Fruit fly (Drosophila melanogaster) whole organism, embryonic: ENCODE results near the gene Fkbp59.

ENCODE experiments used
- Asciz ChIP-seq: fragments of 200-800 bp; sonication (Bioruptor generic); optimal IDR thresholded peaks from 2 replicates; lab custom pipeline; 2017; ENCODE audit warnings: missing biosample characterization, mild to moderate bottlenecking, missing genetic modification characterization, missing genetic modification reagents
- B-H2 ChIP-seq: fragments of 200-800 bp; sonication (Bioruptor generic); optimal IDR thresholded peaks from 2 replicates; lab custom pipeline; 2018; ENCODE audit warnings: missing biosample characterization, mild to moderate bottlenecking, missing genetic modification characterization
- Bdp1 ChIP-seq: fragments of 200-800 bp; sonication (Bioruptor generic); optimal IDR thresholded peaks from 3 replicates; lab custom pipeline; 2016; ENCODE audit warnings: missing biosample characterization, missing genetic modification characterization
- CG10209 ChIP-seq: fragments of 200-800 bp; sonication (Bioruptor generic); optimal IDR thresholded peaks from 3 replicates; lab custom pipeline; 2017; ENCODE audit warnings: missing biosample characterization, mild to moderate bottlenecking, missing genetic modification characterization, missing genetic modification reagents
- CG11247 ChIP-seq: fragments of 200-800 bp; sonication (Bioruptor generic); IDR thresholded peaks from 2 replicates; pipeline ENCODE4 v1.3.6; 2022; ENCODE audit warnings: missing biosample characterization, missing genetic modification characterization
- CG11456 ChIP-seq: fragments of 200-800 bp; sonication (Bioruptor generic); IDR thresholded peaks from 3 replicates; pipeline ENCODE4 v1.3.6; 2022; ENCODE audit warnings: missing biosample characterization, missing genetic modification characterization
- CG12391 ChIP-seq: fragments of 200-800 bp; sonication (Bioruptor generic); optimal IDR thresholded peaks from 3 replicates; lab custom pipeline; 2018; ENCODE audit warnings: missing biosample characterization, mild to moderate bottlenecking, missing genetic modification characterization, moderate library complexity
- CG12744 ChIP-seq: fragments of 200-800 bp; sonication (Bioruptor generic); optimal IDR thresholded peaks from 2 replicates; lab custom pipeline; 2016; ENCODE audit warnings: missing biosample characterization, missing genetic modification characterization
- CG13424 ChIP-seq: fragments of 200-800 bp; sonication (Bioruptor generic); optimal IDR thresholded peaks from 2 replicates; lab custom pipeline; 2019; ENCODE audit warnings: missing biosample characterization, mild to moderate bottlenecking, missing genetic modification characterization, moderate library complexity
- CG1529 ChIP-seq: fragments of 200-800 bp; sonication (Bioruptor generic); optimal IDR thresholded peaks from 3 replicates; lab custom pipeline; 2018; ENCODE audit warnings: missing biosample characterization, missing genetic modification characterization
- CG18476 ChIP-seq: fragments of 200-800 bp; sonication (Bioruptor generic); optimal IDR thresholded peaks from 2 replicates; lab custom pipeline; 2016; ENCODE audit warnings: missing biosample characterization, mild to moderate bottlenecking, missing genetic modification characterization
- CG18599 ChIP-seq: fragments of 200-800 bp; sonication (Bioruptor generic); optimal IDR thresholded peaks from 3 replicates; lab custom pipeline; 2017; ENCODE audit warnings: missing biosample characterization, missing genetic modification characterization, mild to moderate bottlenecking, moderate library complexity, missing genetic modification reagents
- CG2120 ChIP-seq: fragments of 200-800 bp; sonication (Bioruptor generic); optimal IDR thresholded peaks from 3 replicates; lab custom pipeline; 2016; ENCODE audit warnings: missing biosample characterization, missing genetic modification characterization
- CG2678 ChIP-seq: fragments of 200-800 bp; sonication (Bioruptor generic); optimal IDR thresholded peaks from 3 replicates; lab custom pipeline; 2019; ENCODE audit warnings: missing biosample characterization, mild to moderate bottlenecking, missing genetic modification characterization, moderate library complexity
- CG30431 ChIP-seq: fragments of 200-800 bp; sonication (Bioruptor generic); optimal IDR thresholded peaks from 2 replicates; lab custom pipeline; 2017; ENCODE audit warnings: missing biosample characterization, missing genetic modification characterization
- CG3407 ChIP-seq: fragments of 200-800 bp; sonication (Bioruptor generic); optimal IDR thresholded peaks from 2 replicates; lab custom pipeline; 2018; ENCODE audit warnings: missing biosample characterization, mild to moderate bottlenecking, missing genetic modification characterization
- CG34376 ChIP-seq: fragments of 200-800 bp; sonication (Bioruptor generic); optimal IDR thresholded peaks from 2 replicates; lab custom pipeline; 2018; ENCODE audit warnings: missing biosample characterization, mild to moderate bottlenecking, missing genetic modification characterization
- CG4707 ChIP-seq: fragments of 200-800 bp; sonication (Bioruptor generic); optimal IDR thresholded peaks from 2 replicates; lab custom pipeline; 2018; ENCODE audit warnings: missing biosample characterization, mild to moderate bottlenecking, missing genetic modification characterization, moderate library complexity
- CG6689 ChIP-seq: fragments of 200-800 bp; sonication (Bioruptor generic); IDR thresholded peaks from 2 replicates; pipeline ENCODE4 v1.3.6; 2022; ENCODE audit warnings: missing biosample characterization, missing genetic modification characterization
- CG9609 ChIP-seq: fragments of 200-800 bp; sonication (Bioruptor generic); optimal IDR thresholded peaks from 3 replicates; lab custom pipeline; 2016; ENCODE audit warnings: missing biosample characterization, missing genetic modification characterization
- CG9727 ChIP-seq: fragments of 200-800 bp; sonication (Bioruptor generic); optimal IDR thresholded peaks from 3 replicates; lab custom pipeline; 2017; ENCODE audit warnings: missing biosample characterization, mild to moderate bottlenecking, missing genetic modification characterization
- CG9817 ChIP-seq: fragments of 200-800 bp; sonication (Bioruptor generic); optimal IDR thresholded peaks from 2 replicates; lab custom pipeline; 2018; ENCODE audit warnings: missing biosample characterization, mild to moderate bottlenecking, missing genetic modification characterization, moderate library complexity
- CG9932 ChIP-seq: fragments of 200-800 bp; sonication (Bioruptor generic); IDR thresholded peaks from 2 replicates; pipeline ENCODE4 v1.3.6; 2022; ENCODE audit warnings: missing biosample characterization, missing genetic modification characterization
- CkIIα-i1 ChIP-seq: fragments of 200-800 bp; sonication (Bioruptor generic); IDR thresholded peaks from 2 replicates; pipeline ENCODE4 v1.3.6; 2022; ENCODE audit warnings: missing biosample characterization, missing genetic modification characterization
- Dip3 ChIP-seq: fragments of 200-800 bp; sonication (Bioruptor generic); optimal IDR thresholded peaks from 3 replicates; lab custom pipeline; 2016; ENCODE audit warnings: missing biosample characterization, missing genetic modification characterization
- Elba2 ChIP-seq: fragments of 200-800 bp; sonication (Bioruptor generic); optimal IDR thresholded peaks from 3 replicates; lab custom pipeline; 2016; ENCODE audit warnings: missing biosample characterization, missing genetic modification characterization
- HHEX ChIP-seq: fragments of 200-800 bp; sonication (Bioruptor generic); optimal IDR thresholded peaks from 3 replicates; lab custom pipeline; 2017; ENCODE audit warnings: missing biosample characterization, mild to moderate bottlenecking, missing genetic modification characterization, missing genetic modification reagents
- Hr78 ChIP-seq, 2 experiments: fragments of 200-800 bp in 1 of 2; fragments of >200 bp in 1 of 2; sonication (Bioruptor generic) in 1 of 2; optimal IDR thresholded peaks; 2 replicates each; lab custom pipeline; 2017 to 2019; ENCODE audit warnings: missing biosample characterization in 2 of 2, missing genetic modification characterization in 2 of 2, mild to moderate bottlenecking in 1 of 2, moderate library complexity in 1 of 2
- MTF-1 ChIP-seq: fragments of 200-800 bp; sonication (Bioruptor generic); optimal IDR thresholded peaks from 2 replicates; lab custom pipeline; 2018; ENCODE audit warnings: missing biosample characterization, mild to moderate bottlenecking, missing genetic modification characterization, borderline replicate concordance
- Mad ChIP-seq: fragments of 200-800 bp; sonication (Bioruptor generic); optimal IDR thresholded peaks from 2 replicates; lab custom pipeline; 2016; ENCODE audit warnings: missing biosample characterization, missing genetic modification characterization
- Nf-YB ChIP-seq: fragments of 200-800 bp; sonication (Bioruptor generic); optimal IDR thresholded peaks from 3 replicates; lab custom pipeline; 2019; ENCODE audit warnings: missing biosample characterization, mild to moderate bottlenecking, missing genetic modification characterization, moderate library complexity
- Opbp ChIP-seq: fragments of 200-800 bp; sonication (Bioruptor generic); IDR thresholded peaks from 3 replicates; pipeline ENCODE4 v1.3.6; 2022; ENCODE audit warnings: missing biosample characterization, missing genetic modification characterization; ENCODE audit not compliant: partially characterized antibody
- Scr ChIP-seq: fragments of 200-800 bp; sonication (Bioruptor generic); IDR thresholded peaks from 2 replicates; pipeline ENCODE4 v1.3.6; 2022; ENCODE audit warnings: missing biosample characterization, missing genetic modification characterization; ENCODE audit not compliant: partially characterized antibody
- Sin3A ChIP-seq: fragments of >200 bp; optimal IDR thresholded peaks from 2 replicates; lab custom pipeline; 2018
- Sox102F ChIP-seq: fragments of 200-800 bp; sonication (Bioruptor generic); optimal IDR thresholded peaks from 2 replicates; lab custom pipeline; 2018; ENCODE audit warnings: missing biosample characterization, mild to moderate bottlenecking, missing genetic modification characterization, moderate library complexity
- Tbp ChIP-seq: fragments of >200 bp; optimal IDR thresholded peaks from 2 replicates; lab custom pipeline; 2018; ENCODE audit warnings: missing biosample characterization, missing genetic modification characterization
- ab ChIP-seq: fragments of 200-800 bp; sonication (Bioruptor generic); optimal IDR thresholded peaks from 2 replicates; lab custom pipeline; 2016; ENCODE audit warnings: missing biosample characterization, missing genetic modification characterization
- chif ChIP-seq, 2 experiments: fragments of 200-800 bp; sonication (Bioruptor generic); optimal IDR thresholded peaks; 3 replicates each; lab custom pipeline; 2016; ENCODE audit warnings: missing biosample characterization in 2 of 2, missing genetic modification characterization in 2 of 2
- ftz-f1 ChIP-seq: fragments of 200-800 bp; sonication (Bioruptor generic); optimal IDR thresholded peaks from 2 replicates; lab custom pipeline; 2016; ENCODE audit warnings: missing biosample characterization, missing genetic modification characterization
- fu2 ChIP-seq: fragments of 200-800 bp; sonication (Bioruptor generic); optimal IDR thresholded peaks from 2 replicates; lab custom pipeline; 2016; ENCODE audit warnings: missing biosample characterization, missing genetic modification characterization
- insv ChIP-seq, 2 experiments: fragments of 200-800 bp; sonication (Bioruptor generic); optimal IDR thresholded peaks; 3 replicates each; lab custom pipeline; 2016 to 2018; ENCODE audit warnings: missing biosample characterization in 2 of 2, missing genetic modification characterization in 2 of 2
- inv ChIP-seq: fragments of 200-800 bp; sonication (Bioruptor generic); IDR thresholded peaks from 2 replicates; pipeline ENCODE4 v1.3.6; 2022; ENCODE audit warnings: missing biosample characterization, missing genetic modification characterization; ENCODE audit not compliant: partially characterized antibody
- kni ChIP-seq: fragments of 200-800 bp; sonication (Bioruptor generic); optimal IDR thresholded peaks from 3 replicates; lab custom pipeline; 2017; ENCODE audit warnings: mild to moderate bottlenecking, missing biosample characterization, missing genetic modification reagents, missing genetic modification characterization
- lola ChIP-seq, 3 experiments: fragments of >200 bp in 2 of 3; fragments of 200-800 bp in 1 of 3; sonication (Bioruptor generic) in 1 of 3; optimal IDR thresholded peaks; 2 replicates each; lab custom pipeline; 2017 to 2019; ENCODE audit warnings: missing biosample characterization in 3 of 3, missing genetic modification characterization in 3 of 3, mild to moderate bottlenecking in 1 of 3, moderate library complexity in 1 of 3
- maf-S ChIP-seq: fragments of 200-800 bp; sonication (Bioruptor generic); optimal IDR thresholded peaks from 2 replicates; lab custom pipeline; 2016; ENCODE audit warnings: missing biosample characterization, missing genetic modification characterization
- nau ChIP-seq: fragments of 200-800 bp; sonication (Bioruptor generic); optimal IDR thresholded peaks from 3 replicates; lab custom pipeline; 2017; ENCODE audit warnings: missing biosample characterization, mild to moderate bottlenecking, missing genetic modification characterization, missing genetic modification reagents
- peb ChIP-seq: fragments of 200-800 bp; sonication (Bioruptor generic); IDR thresholded peaks from 2 replicates; pipeline ENCODE4 v1.3.6; 2022; ENCODE audit warnings: missing biosample characterization, missing genetic modification characterization
- ranshi ChIP-seq: fragments of 200-800 bp; sonication (Bioruptor generic); IDR thresholded peaks from 2 replicates; pipeline ENCODE4 v1.3.6; 2022; ENCODE audit warnings: missing biosample characterization, missing genetic modification characterization
- sens ChIP-seq: fragments of 200-800 bp; sonication (Bioruptor generic); peaks from one replicate; lab custom pipeline; 2016; ENCODE audit warnings: missing biosample characterization, missing genetic modification characterization
- twi ChIP-seq: fragments of 200-800 bp; optimal IDR thresholded peaks from 2 replicates; lab custom pipeline; 2019; ENCODE audit warnings: missing biosample characterization, mild to moderate bottlenecking, missing genetic modification characterization, moderate library complexity
- yki ChIP-seq: fragments of >200 bp; optimal IDR thresholded peaks from 3 replicates; lab custom pipeline; 2018

Fkbp59 gene

DNA sequence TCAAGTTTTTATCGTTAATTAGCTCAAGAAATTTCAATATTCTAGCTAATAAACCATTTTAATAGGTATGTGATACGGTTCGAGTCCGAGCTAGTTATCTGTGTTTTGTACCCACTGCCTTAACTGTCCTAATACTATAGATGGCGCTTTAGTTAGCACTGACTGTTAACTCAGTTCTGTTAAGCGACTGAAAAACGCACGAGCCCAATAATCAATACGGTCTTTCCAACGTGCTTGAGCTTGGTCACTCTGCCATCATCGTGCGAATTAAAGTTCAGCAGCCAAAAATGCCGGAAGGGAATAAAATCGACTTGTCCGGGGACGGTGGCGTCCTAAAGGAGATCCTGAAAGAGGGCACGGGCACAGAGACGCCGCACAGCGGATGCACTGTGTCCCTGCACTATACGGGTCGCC is at the start of gene Fkbp59 (continued):
- peak; percentile 92 for TF ChIP-seq MTF-1 (GFP tag; lab: Kevin White, UChicago)
- TF ChIP-seq kni (GFP tag; lab: Kevin White, UChicago): no peak
- TF ChIP-seq Dip3: no peak
- TF ChIP-seq HHEX (GFP tag; lab: Kevin White, UChicago): no peak
- TF ChIP-seq CG13424: no peak
- peak; percentile 58; the same call in 2 of the 3 replicates for TF ChIP-seq Opbp
- TF ChIP-seq twi: no peak
- TF ChIP-seq nau: no peak
- no peak for TF ChIP-seq Nf-YB (GFP tag; lab: Kevin White, UChicago)
- no peak for TF ChIP-seq peb (GFP tag; lab: Robert Waterston, UW)
- no peak for TF ChIP-seq Sox102F
- TF ChIP-seq CG4707 (GFP tag; lab: Kevin White, UChicago): no peak
- no peak for TF ChIP-seq CG2678
- TF ChIP-seq CG9817: no peak
- no peak for TF ChIP-seq CG18476 (GFP tag; lab: Kevin White, UChicago)
- no peak for TF ChIP-seq CG34376 (GFP tag; lab: Kevin White, UChicago)
- no peak for TF ChIP-seq CkIIα-i1 (GFP tag; lab: Robert Waterston, UW)
- TF ChIP-seq CG10209: no peak
- TF ChIP-seq CG3407 (GFP tag; lab: Kevin White, UChicago): no peak
- TF ChIP-seq CG30431 (GFP tag; lab: Kevin White, UChicago): no peak
- no peak for TF ChIP-seq CG11456 (GFP tag; lab: Robert Waterston, UW)
- TF ChIP-seq CG1529 (GFP tag; lab: Kevin White, UChicago): no peak
- no peak for TF ChIP-seq Tbp (GFP tag; lab: Kevin White, UChicago)
- peak; percentile 55 for TF ChIP-seq inv (GFP tag; lab: Robert Waterston, UW)
- no peak for TF ChIP-seq Mad (GFP tag; lab: Kevin White, UChicago)
- TF ChIP-seq ranshi (GFP tag; lab: Robert Waterston, UW): no peak
- TF ChIP-seq ab (GFP tag; lab: Kevin White, UChicago): no peak
- no peak for TF ChIP-seq maf-S (GFP tag; lab: Kevin White, UChicago)
- TF ChIP-seq CG2120 (GFP tag; lab: Kevin White, UChicago): no peak
- TF ChIP-seq CG9727 (GFP tag; lab: Kevin White, UChicago): no peak
- no peak for TF ChIP-seq CG11247 (GFP tag; lab: Robert Waterston, UW)
- peak in 1 of 2 experiments; percentile 43 for TF ChIP-seq insv (GFP tag; optimal IDR thresholded peaks at IDR 0.05; lab: Kevin White, UChicago)
- TF ChIP-seq B-H2: peak; percentile 24
- no peak for TF ChIP-seq CG6689
- no peak for TF ChIP-seq Bdp1 (GFP tag; lab: Kevin White, UChicago)
- no peak for TF ChIP-seq CG18599 (GFP tag; lab: Kevin White, UChicago)
- no peak for TF ChIP-seq fu2 (GFP tag; lab: Kevin White, UChicago)
- no peak for TF ChIP-seq chif (GFP tag; optimal IDR thresholded peaks at IDR 0.05; lab: Kevin White, UChicago)
- TF ChIP-seq Sin3A (lab: Kevin White, UChicago): no peak
- no peak for TF ChIP-seq sens (GFP tag; lab: Kevin White, UChicago)
- TF ChIP-seq lola (GFP tag; optimal IDR thresholded peaks at IDR 0.05; lab: Kevin White, UChicago): no peak
- no peak for TF ChIP-seq CG12744 (GFP tag; lab: Kevin White, UChicago)
- no peak for TF ChIP-seq CG9609 (GFP tag; lab: Kevin White, UChicago)
- peak; percentile 22 for TF ChIP-seq CG12391 (tag; lab: Kevin White, UChicago)
- TF ChIP-seq Asciz (GFP tag; lab: Kevin White, UChicago): no peak
- no peak for TF ChIP-seq CG9932 (GFP tag; lab: Robert Waterston, UW)
- no peak for TF ChIP-seq Elba2
- TF ChIP-seq ftz-f1 (GFP tag; lab: Kevin White, UChicago): no peak
- peak; percentile 76 for TF ChIP-seq Scr (GFP tag; lab: Robert Waterston, UW)
- TF ChIP-seq Hr78 (GFP tag; optimal IDR thresholded peaks at IDR 0.05; lab: Kevin White, UChicago): no peak
- TF ChIP-seq yki (lab: Kevin White, UChicago): no peak
